Worm (Caenorhabditis elegans): ENCODE results near the gene bcas-2.

ce11 chrIII:6251511-6251910 lies 5.9 kb upstream of the bcas-2 start, which contains the start of gene amdh-1:
- TF ChIP-seq nhr-76 (tag; optimal IDR thresholded peaks at IDR 0.05), result no peak
- no peak for TF ChIP-seq fkh-10 (GFP tag; optimal IDR thresholded peaks at IDR 0.05)
- no peak for TF ChIP-seq nhr-237 (tag; optimal IDR thresholded peaks at IDR 0.05)
- no peak for TF ChIP-seq pqm-1 (tag; optimal IDR thresholded peaks at IDR 0.05)
- no peak for TF ChIP-seq mdl-1 (tag; optimal IDR thresholded peaks at IDR 0.05)
- TF ChIP-seq R02D3.7 (tag; optimal IDR thresholded peaks at IDR 0.05), result no peak
- no peak for TF ChIP-seq aly-2 (tag; optimal IDR thresholded peaks at IDR 0.05)
- TF ChIP-seq pha-4 (tag; optimal IDR thresholded peaks at IDR 0.05), result no peak
- TF ChIP-seq ztf-11 (tag; optimal IDR thresholded peaks at IDR 0.05), result no peak
- no peak for TF ChIP-seq ZK546.5 (tag; optimal IDR thresholded peaks at IDR 0.05)
- no peak for TF ChIP-seq ceh-82 (tag; optimal IDR thresholded peaks at IDR 0.05)
- no peak for TF ChIP-seq ceh-16 (tag; optimal IDR thresholded peaks at IDR 0.05)
- TF ChIP-seq nhr-28 (tag; optimal IDR thresholded peaks at IDR 0.05), result no peak
